Worm (Caenorhabditis elegans) whole organism, L1 larva: Measurements from ENCODE around the gene srab-4.

Source experiments
- C34B4.2 ChIP-seq: sonication (generic microtip); optimal IDR thresholded peaks from 2 replicates; lab custom pipeline; 2017; ENCODE audit warnings: mild to moderate bottlenecking, missing genetic modification characterization, missing compliant biosample characterization
- alr-1 ChIP-seq: fragments of 200-800 bp; sonication (Bioruptor generic); optimal IDR thresholded peaks from 2 replicates; lab custom pipeline; 2018; ENCODE audit warnings: borderline replicate concordance, mild to moderate bottlenecking, missing genetic modification characterization, missing compliant biosample characterization
- aly-2 ChIP-seq: fragments of 150-350 bp; optimal IDR thresholded peaks from 2 replicates; lab custom pipeline; 2014; ENCODE audit warnings: missing biosample characterization, missing genetic modification characterization
- ceh-8 ChIP-seq: fragments of 200-800 bp; sonication (Bioruptor generic); optimal IDR thresholded peaks from 2 replicates; lab custom pipeline; 2018; ENCODE audit warnings: mild to moderate bottlenecking, missing genetic modification characterization, moderate library complexity, missing compliant biosample characterization
- ceh-88 ChIP-seq: fragments of 200-800 bp; sonication (Bioruptor generic); IDR thresholded peaks from 2 replicates; pipeline ENCODE4 v1.3.6; 2022; ENCODE audit warnings: missing genetic modification characterization, missing compliant biosample characterization
- ceh-90 ChIP-seq: sonication (generic microtip); optimal IDR thresholded peaks from 2 replicates; lab custom pipeline; 2016; ENCODE audit warnings: missing genetic modification characterization, missing compliant biosample characterization
- dsc-1 ChIP-seq: sonication (generic microtip); optimal IDR thresholded peaks from 2 replicates; lab custom pipeline; 2016; ENCODE audit warnings: mild to moderate bottlenecking, missing genetic modification characterization, missing compliant biosample characterization
- efl-1 ChIP-seq, 4 experiments: fragments of 150-350 bp; optimal IDR thresholded peaks in 3 of 4; peaks in 1 of 4; 1 replicate in 1 of 4; 2 replicates in 3 of 4; lab custom pipeline; 2014; ENCODE audit warnings: missing biosample characterization in 2 of 4, missing genetic modification characterization in 2 of 4, missing genetic modification reagents in 2 of 4
- efl-3 ChIP-seq: fragments of 200-800 bp; sonication (Bioruptor generic); optimal IDR thresholded peaks from 2 replicates; lab custom pipeline; 2018; ENCODE audit warnings: mild to moderate bottlenecking, missing genetic modification characterization, missing compliant biosample characterization
- ets-5 ChIP-seq: fragments of 200-800 bp; sonication (Bioruptor generic); IDR thresholded peaks from 2 replicates; pipeline ENCODE4 v1.3.6; 2022; ENCODE audit warnings: missing genetic modification characterization, missing compliant biosample characterization
- fkh-4 ChIP-seq: sonication (generic microtip); optimal IDR thresholded peaks from 2 replicates; lab custom pipeline; 2016; ENCODE audit warnings: missing compliant biosample characterization, missing genetic modification characterization, borderline replicate concordance
- hlh-4 ChIP-seq: sonication (generic microtip); optimal IDR thresholded peaks from 2 replicates; lab custom pipeline; 2016; ENCODE audit warnings: mild to moderate bottlenecking, missing genetic modification characterization, missing compliant biosample characterization
- hpl-2 ChIP-seq: fragments of 150-350 bp; optimal IDR thresholded peaks from 2 replicates; lab custom pipeline; 2014; ENCODE audit warnings: missing biosample characterization, missing genetic modification reagents, missing genetic modification characterization
- isw-1 ChIP-seq: fragments of 200-800 bp; sonication (Bioruptor generic); IDR thresholded peaks from 2 replicates; pipeline ENCODE4 v1.3.6; 2022; ENCODE audit warnings: missing genetic modification characterization, missing compliant biosample characterization
- jun-1 ChIP-seq: fragments of 150-350 bp; optimal IDR thresholded peaks from 2 replicates; lab custom pipeline; 2014; ENCODE audit warnings: missing biosample characterization, missing genetic modification reagents, missing genetic modification characterization
- lin-13 ChIP-seq: fragments of 150-350 bp; optimal IDR thresholded peaks from 2 replicates; lab custom pipeline; 2014; ENCODE audit warnings: missing biosample characterization, missing genetic modification reagents, missing genetic modification characterization
- lin-14 ChIP-seq: fragments of 200-800 bp; sonication (Bioruptor generic); optimal IDR thresholded peaks from 2 replicates; lab custom pipeline; 2018; ENCODE audit warnings: mild to moderate bottlenecking, missing genetic modification characterization, moderate library complexity, missing compliant biosample characterization
- lin-15B ChIP-seq: fragments of 150-350 bp; sonication (generic microtip); optimal IDR thresholded peaks from 3 replicates; lab custom pipeline; 2014; ENCODE audit warnings: missing biosample characterization, missing genetic modification characterization
- lir-3 ChIP-seq: sonication (generic microtip); optimal IDR thresholded peaks from 2 replicates; lab custom pipeline; 2016; ENCODE audit warnings: mild to moderate bottlenecking, missing genetic modification characterization, moderate library complexity, missing compliant biosample characterization; ENCODE audit not compliant: poor library complexity
- mef-2 ChIP-seq: fragments of 150-350 bp; optimal IDR thresholded peaks from 2 replicates; lab custom pipeline; 2014; ENCODE audit warnings: missing biosample characterization, missing genetic modification characterization
- mep-1 ChIP-seq: fragments of 150-350 bp; optimal IDR thresholded peaks from 2 replicates; lab custom pipeline; 2014; ENCODE audit warnings: missing biosample characterization, missing genetic modification characterization
- nhr-12 ChIP-seq: sonication (generic microtip); optimal IDR thresholded peaks from 2 replicates; lab custom pipeline; 2017; ENCODE audit warnings: missing biosample characterization, missing genetic modification characterization
- nhr-20 ChIP-seq: sonication (generic microtip); optimal IDR thresholded peaks from 2 replicates; lab custom pipeline; 2016; ENCODE audit warnings: mild to moderate bottlenecking, missing genetic modification characterization, missing compliant biosample characterization
- nhr-47 ChIP-seq: sonication (generic microtip); optimal IDR thresholded peaks from 2 replicates; lab custom pipeline; 2016; ENCODE audit warnings: mild to moderate bottlenecking, missing genetic modification characterization, moderate library complexity, missing compliant biosample characterization
- nhr-76 ChIP-seq: sonication (generic microtip); optimal IDR thresholded peaks from 2 replicates; lab custom pipeline; 2017; ENCODE audit warnings: missing biosample characterization, missing genetic modification characterization
- nhr-77 ChIP-seq: fragments of 150-350 bp; optimal IDR thresholded peaks from 2 replicates; lab custom pipeline; 2014; ENCODE audit warnings: missing biosample characterization, missing genetic modification characterization
- nhr-85 ChIP-seq: sonication (generic microtip); peaks from one replicate; lab custom pipeline; 2016; ENCODE audit warnings: missing genetic modification characterization, inconsistent platforms, missing compliant biosample characterization
- pqm-1 ChIP-seq: sonication (generic microtip); optimal IDR thresholded peaks from 3 replicates; lab custom pipeline; 2017; ENCODE audit warnings: missing biosample characterization, missing genetic modification characterization
- snpc-4 ChIP-seq: fragments of 150-350 bp; optimal IDR thresholded peaks from 2 replicates; lab custom pipeline; 2014; ENCODE audit warnings: missing biosample characterization, missing genetic modification characterization
- snu-23 ChIP-seq: sonication (generic microtip); optimal IDR thresholded peaks from 2 replicates; lab custom pipeline; 2016; ENCODE audit warnings: missing genetic modification characterization, missing compliant biosample characterization
- swsn-7 ChIP-seq: sonication (generic microtip); optimal IDR thresholded peaks from 2 replicates; lab custom pipeline; 2016; ENCODE audit warnings: missing genetic modification characterization, missing compliant biosample characterization
- unc-130 ChIP-seq: fragments of 150-350 bp; optimal IDR thresholded peaks from 2 replicates; lab custom pipeline; 2017; ENCODE audit warnings: missing biosample characterization, missing genetic modification characterization, inconsistent platforms
- unc-30 ChIP-seq: sonication (generic microtip); optimal IDR thresholded peaks from 2 replicates; lab custom pipeline; 2017; ENCODE audit warnings: missing biosample characterization, missing genetic modification characterization
- xbp-1 ChIP-seq: sonication (generic microtip); optimal IDR thresholded peaks from 2 replicates; lab custom pipeline; 2016; ENCODE audit warnings: missing genetic modification characterization, missing compliant biosample characterization
- zag-1 ChIP-seq: fragments of 150-350 bp; optimal IDR thresholded peaks from 2 replicates; lab custom pipeline; 2014; ENCODE audit warnings: missing biosample characterization, missing genetic modification characterization
- zip-4 ChIP-seq: fragments of 200-800 bp; sonication (Bioruptor generic); optimal IDR thresholded peaks from 2 replicates; lab custom pipeline; 2018; ENCODE audit warnings: mild to moderate bottlenecking, missing genetic modification characterization, moderate library complexity, missing compliant biosample characterization
- ztf-11 ChIP-seq, 2 experiments: sonication (generic microtip); optimal IDR thresholded peaks; 2 replicates each; lab custom pipeline; 2016 to 2017; ENCODE audit warnings: missing genetic modification characterization in 2 of 2, missing biosample characterization in 1 of 2, missing compliant biosample characterization in 1 of 2

Gene srab-4

ce11 chrV:7007307-7007706 is 3.4 kb downstream of the srab-4 start, which contains the start of gene drd-10:
Gene drd-10 (plus strand): TSS chrV:7007607.
- no peak for TF ChIP-seq alr-1 (tag; lab: Kevin White, UChicago)
- no peak for TF ChIP-seq efl-1 (optimal IDR thresholded peaks at IDR 0.05; lab: Kevin White, UChicago)
- TF ChIP-seq efl-1 (GFP tag; optimal IDR thresholded peaks at IDR 0.05 in 1 of 2; lab: Kevin White, UChicago) = no peak
- TF ChIP-seq pqm-1 (tag; lab: Kevin White, UChicago) = no peak
- TF ChIP-seq hpl-2 (GFP tag; lab: Kevin White, UChicago) = no peak
- TF ChIP-seq snpc-4 = no peak
- TF ChIP-seq nhr-76 = no peak
- TF ChIP-seq zag-1 (tag; lab: Kevin White, UChicago) = no peak
- no peak for TF ChIP-seq swsn-7 (tag; lab: Kevin White, UChicago)
- no peak for TF ChIP-seq ceh-8 (GFP tag; lab: Kevin White, UChicago)
- no peak for TF ChIP-seq unc-130 (tag; lab: Kevin White, UChicago)
- TF ChIP-seq ets-5 (GFP tag; lab: Robert Waterston, UW) = no peak
- no peak for TF ChIP-seq dsc-1 (tag; lab: Kevin White, UChicago)
- TF ChIP-seq zip-4 (GFP tag; lab: Kevin White, UChicago) = no peak
- no peak for TF ChIP-seq nhr-47 (tag; lab: Kevin White, UChicago)
- TF ChIP-seq isw-1 (GFP tag; lab: Robert Waterston, UW) = no peak
- TF ChIP-seq lir-3 = no peak
- no peak for TF ChIP-seq mep-1 (tag; lab: Kevin White, UChicago)
- no peak for TF ChIP-seq nhr-12 (tag; lab: Kevin White, UChicago)
- TF ChIP-seq, all 84 proteins: peak for 0

DNA sequence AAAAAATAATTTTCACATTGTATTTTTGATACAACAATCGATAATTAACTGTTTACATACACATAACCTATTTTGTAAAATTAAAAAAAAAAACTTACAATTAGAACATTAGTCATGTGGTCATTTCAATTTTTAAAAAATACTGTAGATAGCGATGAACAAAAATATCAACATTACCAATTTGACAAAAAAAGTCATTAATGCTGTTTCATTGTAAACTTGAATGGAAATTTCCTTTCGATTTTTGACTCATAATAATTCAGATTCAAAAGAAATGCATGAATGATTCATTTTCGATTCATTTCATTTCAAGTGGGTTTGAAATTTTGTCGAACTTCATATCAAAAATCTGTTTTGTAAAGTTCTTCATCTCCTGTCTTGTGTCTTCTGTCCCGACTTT is 5.5 kb downstream of the srab-4 start, which contains the start of gene C33G8.2:
Gene C33G8.2 (plus strand): TSS at position 301 of the 400 bp plus-strand sequence.
- TF ChIP-seq efl-1 (optimal IDR thresholded peaks at IDR 0.05; lab: Kevin White, UChicago) = no peak
- TF ChIP-seq efl-1 (GFP tag; optimal IDR thresholded peaks at IDR 0.05 in 1 of 2; lab: Kevin White, UChicago) = peak in 1 of 2 experiments; percentile 31
- no peak for TF ChIP-seq nhr-20 (tag; lab: Kevin White, UChicago)

ce11 chrV:7012617-7013016 is 8.7 kb downstream of the srab-4 start, which contains the start of gene srw-127:
Gene srw-127 (plus strand): TSS chrV:7012917.
- TF ChIP-seq nhr-77 (tag; lab: Kevin White, UChicago) = no peak
- TF ChIP-seq lin-15B (tag; lab: Kevin White, UChicago) = no peak
- no peak for TF ChIP-seq nhr-85 (tag; lab: Kevin White, UChicago)
- TF ChIP-seq xbp-1 (tag; lab: Kevin White, UChicago) = no peak
- no peak for TF ChIP-seq efl-3 (GFP tag; lab: Kevin White, UChicago)
- no peak for TF ChIP-seq aly-2 (tag; lab: Kevin White, UChicago)
- no peak for TF ChIP-seq ceh-90 (tag; lab: Kevin White, UChicago)
- no peak for TF ChIP-seq lin-13 (GFP tag; lab: Kevin White, UChicago)
- TF ChIP-seq mep-1 (tag; lab: Kevin White, UChicago) = no peak
- TF ChIP-seq ztf-11 (tag; optimal IDR thresholded peaks at IDR 0.05; lab: Kevin White, UChicago) = no peak
- TF ChIP-seq snpc-4 = no peak
- TF ChIP-seq, all 84 proteins: peak for 0

DNA sequence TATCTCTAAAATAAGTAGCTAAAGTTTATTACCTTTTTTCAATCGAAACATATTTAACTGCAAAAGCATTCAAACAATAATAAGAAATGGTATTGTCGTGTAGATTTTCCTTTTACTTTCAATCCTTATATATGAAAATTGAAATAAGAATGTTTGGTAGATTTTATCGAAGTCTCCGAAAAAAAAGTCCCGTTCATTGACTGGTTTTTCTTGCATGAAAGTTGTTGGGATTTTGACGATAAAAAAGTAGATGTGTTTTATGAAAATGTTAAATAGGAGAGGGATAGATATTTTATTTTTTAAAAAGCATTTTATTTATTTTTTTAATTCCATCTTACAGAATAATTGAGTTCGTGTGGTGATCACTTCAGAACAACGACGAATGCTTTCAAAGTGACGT is 11.9 kb downstream of the srab-4 start, which contains the start of gene C33G8.13:
Gene C33G8.13 (minus strand): TSS at position 101 of the 400 bp plus-strand sequence.
- TF ChIP-seq ceh-88 = no peak
- TF ChIP-seq hpl-2 (GFP tag; lab: Kevin White, UChicago) = no peak
- no peak for TF ChIP-seq fkh-4
- no peak for TF ChIP-seq C34B4.2
- TF ChIP-seq lin-14 (GFP tag; lab: Kevin White, UChicago) = no peak
- TF ChIP-seq lin-13 (GFP tag; lab: Kevin White, UChicago) = no peak
- no peak for TF ChIP-seq jun-1 (tag; lab: Kevin White, UChicago)
- no peak for TF ChIP-seq ceh-90 (tag; lab: Kevin White, UChicago)
- TF ChIP-seq snu-23 (GFP tag; lab: Kevin White, UChicago) = no peak
- no peak for TF ChIP-seq ztf-11 (tag; optimal IDR thresholded peaks at IDR 0.05; lab: Kevin White, UChicago)
- TF ChIP-seq mef-2 (tag; lab: Kevin White, UChicago) = no peak
- TF ChIP-seq unc-30 (tag; lab: Kevin White, UChicago) = no peak
- TF ChIP-seq hlh-4 = no peak
